Fruit fly (Drosophila melanogaster): ENCODE measurements around the gene CG4461.

CG4461 gene

dm6 chr3L:9358713-9359040 lies 16.6 kb upstream of the CG4461 start, which contains the start of the genes UGP and Svip:
UGP (minus strand) TSS chr3L:9358935.
Svip (plus strand) TSS chr3L:9358999.
- TF ChIP-seq CG17801 (GFP tag; optimal IDR thresholded peaks at IDR 0.05; ENCODE audit: partially characterized antibody): no peak

DNA sequence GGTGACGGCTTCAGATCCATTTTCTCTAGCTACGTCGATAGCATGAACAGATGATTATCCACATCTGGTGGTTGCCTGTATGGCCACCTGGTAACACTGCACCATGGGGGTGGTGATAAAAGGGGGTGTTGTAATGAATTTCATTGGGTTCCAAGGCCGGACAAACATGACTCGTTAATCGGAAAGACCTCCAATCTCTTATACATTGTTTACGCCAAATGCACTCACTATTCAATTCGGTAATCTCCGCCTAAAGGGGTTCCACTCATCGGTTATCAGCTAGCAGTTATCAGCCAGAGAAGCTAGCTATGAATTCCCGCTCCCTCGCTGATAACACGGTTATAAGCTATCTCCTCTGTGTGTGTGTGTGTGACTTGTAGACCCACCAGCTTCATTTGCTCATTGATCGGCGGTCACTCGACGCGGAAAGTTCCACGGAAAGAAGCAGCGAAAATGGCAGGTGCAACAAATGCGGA lies 15.0 kb upstream of the CG4461 start, which contains the start of gene Pdxk:
Gene Pdxk, plus strand, starts transcription at position 100 of the 476 bp plus-strand sequence.
- peak; percentile 47 for TF ChIP-seq CG17801 (GFP tag; optimal IDR thresholded peaks at IDR 0.05; ENCODE audit: partially characterized antibody)

dm6 chr3L:9361894-9362293 lies 13.3 kb upstream of the CG4461 start, which contains the start of gene CG34456:
CG34456 (plus strand) TSS chr3L:9362108.
- peak; percentile 62 for TF ChIP-seq CG17801 (GFP tag; optimal IDR thresholded peaks at IDR 0.05; ENCODE audit: partially characterized antibody)

DNA sequence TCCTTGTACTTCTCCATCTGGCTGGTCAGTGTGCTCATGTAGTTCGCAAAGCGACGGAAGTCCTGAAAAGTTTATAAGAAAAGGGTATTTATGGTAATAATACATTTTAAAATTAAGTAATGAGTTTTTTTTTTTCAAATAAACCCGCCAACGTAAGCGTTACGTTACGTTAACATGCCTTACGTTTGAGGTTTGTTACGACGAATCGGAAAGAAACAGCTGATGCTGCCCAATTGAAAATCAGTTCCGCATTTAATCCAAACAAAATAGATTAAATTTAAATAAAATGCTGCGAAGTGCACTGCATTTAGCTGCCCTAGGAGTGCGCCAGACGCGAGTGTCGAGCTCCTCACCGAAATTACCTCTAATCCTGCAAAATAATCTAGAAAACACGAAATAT lies 11.1 kb upstream of the CG4461 start, which contains the start of gene mRRF1:
Gene mRRF1, plus strand, starts transcription at position 220 of the 400 bp plus-strand sequence.
- TF ChIP-seq CG17801 (GFP tag; optimal IDR thresholded peaks at IDR 0.05; ENCODE audit: partially characterized antibody): no peak

DNA sequence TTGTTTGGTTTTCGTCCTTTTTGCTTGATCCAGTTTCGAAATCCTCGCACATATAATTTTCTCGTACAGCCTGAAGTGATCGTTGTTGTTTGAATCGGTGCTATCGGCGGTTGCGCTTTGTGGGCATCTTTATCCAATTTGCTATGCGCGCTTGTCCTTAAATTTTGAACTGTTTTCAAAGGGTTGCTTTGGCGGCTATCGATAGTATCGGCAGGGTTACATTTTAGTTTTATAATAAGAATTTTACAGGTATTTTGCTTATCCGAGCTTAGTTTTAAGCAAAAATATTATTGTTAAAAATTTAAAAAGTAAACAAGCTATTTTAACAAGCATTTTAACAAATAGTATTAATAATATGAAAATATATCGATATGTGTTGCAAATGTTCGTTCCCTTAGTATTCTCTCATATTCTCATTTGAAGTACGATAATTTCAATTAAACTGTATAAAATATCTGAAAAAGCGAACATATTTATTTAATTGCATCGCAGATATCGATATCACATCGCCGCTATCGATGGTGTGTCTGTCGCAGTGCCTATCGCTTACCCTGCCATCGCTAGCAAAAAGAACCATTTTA lies 8.3 kb upstream of the CG4461 start, which contains the start of the genes Klp67A and CG4452:
Gene Klp67A, minus strand, starts transcription at position 197 of the 581 bp plus-strand sequence.
Gene CG4452, plus strand, starts transcription at position 528 of the 581 bp plus-strand sequence.
- no peak for TF ChIP-seq CG17801 (GFP tag; optimal IDR thresholded peaks at IDR 0.05; ENCODE audit: partially characterized antibody)

dm6 chr3L:9367431-9367867 lies 7.8 kb upstream of the CG4461 start:
- TF ChIP-seq CG17801 (GFP tag; optimal IDR thresholded peaks at IDR 0.05; ENCODE audit: partially characterized antibody): peak; percentile 78

- no peak for TF ChIP-seq CG17801 (GFP tag; optimal IDR thresholded peaks at IDR 0.05; ENCODE audit: partially characterized antibody)
Measured at dm6 chr3L:9368665-9369064, 6.6 kb upstream of the CG4461 start.

dm6 chr3L:9370907-9371365 lies 4.3 kb upstream of the CG4461 start, which contains the start of gene Fdx1:
Fdx1 (minus strand) TSS chr3L:9371238.
- peak; percentile 64 for TF ChIP-seq CG17801 (GFP tag; optimal IDR thresholded peaks at IDR 0.05; ENCODE audit: partially characterized antibody)

DNA sequence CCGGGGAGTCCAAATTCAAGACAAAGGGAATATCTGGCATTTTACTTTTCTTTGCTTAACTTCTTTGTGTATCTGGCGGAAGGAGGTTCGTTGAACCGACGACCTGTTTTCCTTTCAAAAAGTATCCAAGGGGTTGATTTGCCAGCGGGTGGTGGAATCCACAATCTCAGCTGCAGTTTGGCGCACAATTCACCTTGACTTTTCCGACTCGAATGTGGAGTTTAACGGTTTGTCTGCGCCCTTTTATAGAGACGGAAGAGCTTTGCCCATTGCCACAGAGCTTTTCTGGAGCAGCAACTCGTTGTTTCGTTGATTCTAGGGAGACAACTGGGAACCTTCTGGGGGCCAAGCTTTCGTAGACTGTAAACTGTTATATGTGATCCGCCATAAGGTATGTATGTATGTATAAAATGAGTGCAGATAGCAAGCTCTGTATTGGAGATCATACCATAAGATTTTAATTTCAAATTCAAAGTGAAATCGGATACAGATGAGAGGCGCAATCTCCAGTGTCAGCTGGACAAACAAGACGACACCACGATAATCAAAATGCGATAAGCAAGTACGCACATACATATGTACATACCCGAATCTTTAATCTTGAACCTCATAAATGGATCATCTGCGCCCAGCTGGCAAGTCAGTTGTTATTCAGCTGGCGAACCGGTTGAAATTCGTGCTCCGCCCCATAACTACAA lies 2.8 kb upstream of the CG4461 start, which contains the start of the genes Hsp67Bc, CG4456 and Hsp22:
Gene Hsp67Bc, minus strand, starts transcription at position 220 of the 698 bp plus-strand sequence.
Gene CG4456, plus strand, starts transcription at position 445 of the 698 bp plus-strand sequence.
Gene Hsp22, plus strand, starts transcription at position 654 of the 698 bp plus-strand sequence.
- no peak for TF ChIP-seq CG17801 (GFP tag; optimal IDR thresholded peaks at IDR 0.05; ENCODE audit: partially characterized antibody)

- no peak for TF ChIP-seq CG17801 (GFP tag; optimal IDR thresholded peaks at IDR 0.05; ENCODE audit: partially characterized antibody)
Measured at dm6 chr3L:9373374-9374004, 1.7 kb upstream of the CG4461 start.

dm6 chr3L:9376573-9376972 lies 1.3 kb downstream of the CG4461 start:
- TF ChIP-seq CG17801 (GFP tag; optimal IDR thresholded peaks at IDR 0.05; ENCODE audit: partially characterized antibody): no peak

dm6 chr3L:9377198-9378035 lies 2.2 kb downstream of the CG4461 start, which contains the start of gene Hsp26:
Hsp26 (minus strand) TSS chr3L:9377427.
- TF ChIP-seq CG17801 (GFP tag; optimal IDR thresholded peaks at IDR 0.05; ENCODE audit: partially characterized antibody): peak; percentile 90

DNA sequence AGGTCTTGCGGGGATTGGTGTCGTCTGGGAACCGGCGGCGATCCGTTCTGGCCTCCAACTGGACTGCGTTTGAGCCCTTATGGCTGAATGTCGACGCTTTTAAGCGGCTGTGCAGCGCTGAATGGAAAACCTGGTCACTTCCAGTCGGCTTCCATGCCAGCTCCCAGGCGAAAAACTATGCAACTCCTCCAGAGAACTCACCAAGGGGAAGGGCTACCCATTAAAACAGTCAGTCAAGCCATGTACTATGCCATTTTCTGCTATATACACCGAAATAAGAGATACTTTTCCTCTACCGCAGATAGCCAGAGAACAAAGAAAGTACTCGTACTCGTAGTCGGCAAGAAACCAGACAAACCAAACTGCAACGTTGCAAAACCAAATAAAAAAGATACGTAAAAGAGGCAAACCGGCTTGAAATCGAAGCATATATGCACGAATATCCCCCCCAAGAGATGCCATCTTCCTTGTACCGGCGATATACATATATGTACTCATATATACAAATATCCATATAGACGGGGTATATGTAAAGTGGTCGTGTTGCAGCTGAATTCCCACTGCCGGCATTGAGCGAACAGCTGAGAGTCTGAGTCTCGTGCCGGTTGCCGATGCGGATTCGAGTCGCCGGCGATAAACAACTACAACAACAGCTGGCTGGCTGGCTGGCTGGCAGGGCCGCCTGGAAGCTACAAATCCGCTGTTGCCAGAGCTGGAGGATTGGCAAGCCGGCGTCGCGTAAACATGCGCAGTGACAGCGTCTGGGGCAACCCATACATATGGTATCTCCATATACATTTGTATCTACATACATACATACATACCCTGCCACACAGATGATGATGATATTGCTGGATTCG lies 4.5 kb downstream of the CG4461 start, which contains the start of gene Hsp67Ba:
Gene Hsp67Ba, minus strand, starts transcription at position 51 of the 860 bp plus-strand sequence.
- TF ChIP-seq CG17801 (GFP tag; optimal IDR thresholded peaks at IDR 0.05; ENCODE audit: partially characterized antibody): no peak

All from ovary, adult (tissue).